Worm (Caenorhabditis elegans): ENCODE data around the gene mig-13.
A peak's percentile ranks its signal among the peaks of the same experiment; 100 is the strongest.

Gene mig-13

ce11 chrX:4769885-4770284 lies 30.0 kb downstream of the mig-13 start, which contains the start of gene npr-1:
Gene npr-1, minus strand, starts transcription at chrX:4769985.
- no peak for TF ChIP-seq ham-2 (GFP tag; optimal IDR thresholded peaks at IDR 0.05)
- TF ChIP-seq unc-120 (tag; optimal IDR thresholded peaks at IDR 0.05; ENCODE audit: poor library complexity, severe bottlenecking) = no peak
- TF ChIP-seq mls-2 (tag; optimal IDR thresholded peaks at IDR 0.05) = no peak
- no peak for TF ChIP-seq ces-1 (GFP tag; optimal IDR thresholded peaks at IDR 0.05)

ce11 chrX:4761540-4761939 lies 38.4 kb downstream of the mig-13 start, which contains the start of gene mls-2:
Gene mls-2, minus strand, starts transcription at chrX:4761640.
- peak; percentile 66 for TF ChIP-seq mls-2 (tag; optimal IDR thresholded peaks at IDR 0.05)
- no peak for TF ChIP-seq nhr-28 (tag; optimal IDR thresholded peaks at IDR 0.05)

ce11 chrX:4759718-4760117 lies 40.2 kb downstream of the mig-13 start:
- TF ChIP-seq nhr-2 (tag; optimal IDR thresholded peaks at IDR 0.05) (peak; percentile 91), mls-2 (tag; optimal IDR thresholded peaks at IDR 0.05) (peak; percentile 98), pha-4 (tag; optimal IDR thresholded peaks at IDR 0.05) (no peak), hlh-1 (tag; optimal IDR thresholded peaks at IDR 0.05) (no peak), mab-5 (tag; optimal IDR thresholded peaks at IDR 0.05) (no peak), ceh-43 (GFP tag; optimal IDR thresholded peaks at IDR 0.05) (peak; percentile 52), ces-1 (GFP tag; optimal IDR thresholded peaks at IDR 0.05) (peak; percentile 54)

- TF ChIP-seq pha-4 (tag; optimal IDR thresholded peaks at IDR 0.05) = no peak
- TF ChIP-seq tbx-8 (GFP tag; optimal IDR thresholded peaks at IDR 0.05) = no peak
- TF ChIP-seq unc-62 (GFP tag; optimal IDR thresholded peaks at IDR 0.05) = no peak
- TF ChIP-seq lin-32 (GFP tag; optimal IDR thresholded peaks at IDR 0.05) = no peak
- no peak for TF ChIP-seq unc-39 (tag; optimal IDR thresholded peaks at IDR 0.05)
- no peak for TF ChIP-seq lsy-2 (tag; optimal IDR thresholded peaks at IDR 0.05)
- no peak for TF ChIP-seq sptf-1 (tag; optimal IDR thresholded peaks at IDR 0.05)
- TF ChIP-seq mls-2 (tag; optimal IDR thresholded peaks at IDR 0.05) = no peak
- TF ChIP-seq ces-1 (GFP tag; optimal IDR thresholded peaks at IDR 0.05) = no peak
- TF ChIP-seq ceh-83 (GFP tag; optimal IDR thresholded peaks at IDR 0.05) = no peak
- no peak for TF ChIP-seq nhr-28 (tag; optimal IDR thresholded peaks at IDR 0.05)
- TF ChIP-seq zip-8 (tag; optimal IDR thresholded peaks at IDR 0.05) = no peak
These were observed 45.2 kb downstream of the mig-13 start, which contains the start of gene C39E6.2 for ce11 chrX:4754725-4755124. Gene C39E6.2, minus strand, starts transcription at chrX:4755118.

- no peak for TF ChIP-seq nhr-28 (tag; optimal IDR thresholded peaks at IDR 0.05)
- TF ChIP-seq sptf-1 (tag; optimal IDR thresholded peaks at IDR 0.05) = no peak
- no peak for TF ChIP-seq unc-62 (GFP tag; optimal IDR thresholded peaks at IDR 0.05)
- no peak for TF ChIP-seq mep-1 (tag; optimal IDR thresholded peaks at IDR 0.05)
- TF ChIP-seq pha-4 (tag; optimal IDR thresholded peaks at IDR 0.05) = no peak
- TF ChIP-seq ztf-11 (tag; optimal IDR thresholded peaks at IDR 0.05) = no peak
- TF ChIP-seq drap-1 (GFP tag; optimal IDR thresholded peaks at IDR 0.05) = no peak
- TF ChIP-seq ces-1 (GFP tag; optimal IDR thresholded peaks at IDR 0.05) = no peak
- TF ChIP-seq ceh-39 (tag; optimal IDR thresholded peaks at IDR 0.05) = no peak
- no peak for TF ChIP-seq flh-1 (GFP tag; optimal IDR thresholded peaks at IDR 0.05)
- TF ChIP-seq snpc-4 (tag; optimal IDR thresholded peaks at IDR 0.05) = no peak
- TF ChIP-seq lin-13 (tag; optimal IDR thresholded peaks at IDR 0.05) = no peak
- no peak for TF ChIP-seq ceh-43 (GFP tag; optimal IDR thresholded peaks at IDR 0.05)
- TF ChIP-seq elt-3 (tag; optimal IDR thresholded peaks at IDR 0.05) = no peak
- no peak for TF ChIP-seq hlh-1 (tag; optimal IDR thresholded peaks at IDR 0.05)
- no peak for TF ChIP-seq lin-32 (GFP tag; optimal IDR thresholded peaks at IDR 0.05)
- no peak for TF ChIP-seq M03D4.4 (tag; optimal IDR thresholded peaks at IDR 0.05)
- no peak for TF ChIP-seq bed-3 (GFP tag; optimal IDR thresholded peaks at IDR 0.05)
These were observed 50.8 kb downstream of the mig-13 start, which contains the start of gene lon-2 for ce11 chrX:4749080-4749479. Gene lon-2, minus strand, starts transcription at chrX:4749083.

All from whole organism, mixed stage, embryonic.